Fruit fly (Drosophila melanogaster) whole organism, embryonic: ENCODE results near the gene dgt6.

Source experiments
- CG12104 ChIP-seq: fragments of 200-800 bp; sonication (Bioruptor generic); optimal IDR thresholded peaks from 3 replicates; lab custom pipeline; 2016; ENCODE audit warnings: missing biosample characterization, missing genetic modification characterization
- CG12299 ChIP-seq: fragments of 200-800 bp; sonication (Bioruptor generic); optimal IDR thresholded peaks from 2 replicates; lab custom pipeline; 2018; ENCODE audit warnings: missing biosample characterization, mild to moderate bottlenecking, missing genetic modification characterization
- CG12744 ChIP-seq: fragments of 200-800 bp; sonication (Bioruptor generic); optimal IDR thresholded peaks from 2 replicates; lab custom pipeline; 2016; ENCODE audit warnings: missing biosample characterization, missing genetic modification characterization
- CG12769 ChIP-seq: fragments of 200-800 bp; sonication (Bioruptor generic); optimal IDR thresholded peaks from 2 replicates; lab custom pipeline; 2019; ENCODE audit warnings: missing biosample characterization, mild to moderate bottlenecking, missing genetic modification characterization, moderate library complexity
- CG14860 ChIP-seq: fragments of 200-800 bp; sonication (Bioruptor generic); IDR thresholded peaks from 3 replicates; pipeline ENCODE4 v1.3.6; 2022; ENCODE audit warnings: missing biosample characterization, missing genetic modification characterization; ENCODE audit not compliant: partially characterized antibody
- CG16779 ChIP-seq: fragments of 200-800 bp; sonication (Bioruptor generic); IDR thresholded peaks from 2 replicates; pipeline ENCODE4 v1.3.6; 2022; ENCODE audit warnings: missing biosample characterization, missing genetic modification characterization
- CG17328 ChIP-seq: fragments of 200-800 bp; sonication (Bioruptor generic); IDR thresholded peaks from 2 replicates; pipeline ENCODE4 v1.3.6; 2022; ENCODE audit warnings: missing biosample characterization, missing genetic modification characterization
- CG1832 ChIP-seq: fragments of 200-800 bp; sonication (Bioruptor generic); optimal IDR thresholded peaks from 2 replicates; lab custom pipeline; 2017; ENCODE audit warnings: missing biosample characterization, mild to moderate bottlenecking, missing genetic modification characterization, inconsistent platforms
- CG2678 ChIP-seq: fragments of 200-800 bp; sonication (Bioruptor generic); optimal IDR thresholded peaks from 3 replicates; lab custom pipeline; 2019; ENCODE audit warnings: missing biosample characterization, mild to moderate bottlenecking, missing genetic modification characterization, moderate library complexity
- CG33213 ChIP-seq: fragments of 200-800 bp; sonication (Bioruptor generic); optimal IDR thresholded peaks from 3 replicates; lab custom pipeline; 2016; ENCODE audit warnings: missing biosample characterization, missing genetic modification characterization
- CG4328 ChIP-seq: fragments of 200-800 bp; sonication (Bioruptor generic); optimal IDR thresholded peaks from 3 replicates; lab custom pipeline; 2017; ENCODE audit warnings: missing biosample characterization, missing genetic modification reagents, missing genetic modification characterization
- CG6254 ChIP-seq: fragments of 200-800 bp; sonication (Bioruptor generic); optimal IDR thresholded peaks from 3 replicates; lab custom pipeline; 2017; ENCODE audit warnings: mild to moderate bottlenecking, missing biosample characterization, missing genetic modification reagents, missing genetic modification characterization
- CG6689 ChIP-seq: fragments of 200-800 bp; sonication (Bioruptor generic); IDR thresholded peaks from 2 replicates; pipeline ENCODE4 v1.3.6; 2022; ENCODE audit warnings: missing biosample characterization, missing genetic modification characterization
- CG7271 ChIP-seq: fragments of 200-800 bp; sonication (Bioruptor generic); optimal IDR thresholded peaks from 2 replicates; lab custom pipeline; 2018; ENCODE audit warnings: missing biosample characterization, mild to moderate bottlenecking, missing genetic modification characterization, moderate library complexity
- CG8359 ChIP-seq: fragments of 200-800 bp; sonication (Bioruptor generic); optimal IDR thresholded peaks from 2 replicates; lab custom pipeline; 2017; ENCODE audit warnings: missing biosample characterization, mild to moderate bottlenecking, missing genetic modification characterization, borderline replicate concordance
- CG8765 ChIP-seq: fragments of 200-800 bp; sonication (Bioruptor generic); IDR thresholded peaks from 2 replicates; pipeline ENCODE4 v1.3.6; 2022; ENCODE audit warnings: missing biosample characterization, missing genetic modification characterization
- CG9609 ChIP-seq: fragments of 200-800 bp; sonication (Bioruptor generic); optimal IDR thresholded peaks from 3 replicates; lab custom pipeline; 2016; ENCODE audit warnings: missing biosample characterization, missing genetic modification characterization
- CHES-1-like ChIP-seq: fragments of 200-800 bp; sonication (Bioruptor generic); optimal IDR thresholded peaks from 2 replicates; lab custom pipeline; 2016; ENCODE audit warnings: missing biosample characterization, missing genetic modification characterization
- Chrac-16 ChIP-seq: fragments of 200-800 bp; sonication (Bioruptor generic); optimal IDR thresholded peaks from 3 replicates; lab custom pipeline; 2016; ENCODE audit warnings: missing biosample characterization, missing genetic modification characterization
- Dbx ChIP-seq: fragments of 200-800 bp; sonication (Bioruptor generic); IDR thresholded peaks from 3 replicates; pipeline ENCODE4 v1.3.6; 2022; ENCODE audit warnings: missing biosample characterization, missing genetic modification characterization
- Deaf1 ChIP-seq: fragments of 200-800 bp; optimal IDR thresholded peaks from 3 replicates; lab custom pipeline; 2019; ENCODE audit warnings: missing biosample characterization, mild to moderate bottlenecking, missing genetic modification characterization, moderate library complexity
- Doc2 ChIP-seq: fragments of 200-800 bp; sonication (Bioruptor generic); IDR thresholded peaks from 2 replicates; pipeline ENCODE4 v1.3.6; 2022; ENCODE audit warnings: missing biosample characterization, missing genetic modification characterization
- Dp ChIP-seq: fragments of 200-800 bp; sonication (Bioruptor generic); optimal IDR thresholded peaks from 2 replicates; lab custom pipeline; 2018; ENCODE audit warnings: missing biosample characterization, mild to moderate bottlenecking, missing genetic modification characterization, moderate library complexity
- Eip74EF ChIP-seq, 2 experiments: fragments of 200-800 bp in 1 of 2; fragments of >200 bp in 1 of 2; sonication (Bioruptor generic) in 1 of 2; optimal IDR thresholded peaks; 2 replicates each; lab custom pipeline; 2017 to 2019; ENCODE audit warnings: missing biosample characterization in 2 of 2, missing genetic modification characterization in 2 of 2, mild to moderate bottlenecking in 1 of 2, moderate library complexity in 1 of 2
- Fer2 ChIP-seq: fragments of 200-800 bp; sonication (Bioruptor generic); optimal IDR thresholded peaks from 2 replicates; lab custom pipeline; 2018; ENCODE audit warnings: missing biosample characterization, mild to moderate bottlenecking, missing genetic modification characterization, moderate library complexity
- Fer3 ChIP-seq: fragments of 200-800 bp; sonication (Bioruptor generic); optimal IDR thresholded peaks from 2 replicates; lab custom pipeline; 2018; ENCODE audit warnings: missing biosample characterization, mild to moderate bottlenecking, missing genetic modification characterization, moderate library complexity
- H15 ChIP-seq: fragments of 200-800 bp; sonication (Bioruptor generic); IDR thresholded peaks from 3 replicates; pipeline ENCODE4 v1.3.6; 2022; ENCODE audit warnings: missing biosample characterization, missing genetic modification characterization
- Lpt ChIP-seq: fragments of >200 bp; optimal IDR thresholded peaks from 2 replicates; lab custom pipeline; 2018; ENCODE audit warnings: missing biosample characterization, missing genetic modification characterization
- NK7.1 ChIP-seq: fragments of 200-800 bp; sonication (Bioruptor generic); optimal IDR thresholded peaks from 3 replicates; lab custom pipeline; 2016; ENCODE audit warnings: missing biosample characterization, missing genetic modification characterization
- Nf-YC ChIP-seq: fragments of 200-800 bp; optimal IDR thresholded peaks from 3 replicates; lab custom pipeline; 2019; ENCODE audit warnings: missing biosample characterization, mild to moderate bottlenecking, missing genetic modification characterization, moderate library complexity
- Sin3A ChIP-seq: fragments of >200 bp; optimal IDR thresholded peaks from 2 replicates; lab custom pipeline; 2018
- YL-1 ChIP-seq: fragments of 200-800 bp; sonication (Bioruptor generic); optimal IDR thresholded peaks from 3 replicates; lab custom pipeline; 2017; ENCODE audit warnings: missing biosample characterization, mild to moderate bottlenecking, missing genetic modification characterization
- amos ChIP-seq: fragments of 200-800 bp; sonication (Bioruptor generic); IDR thresholded peaks from 2 replicates; pipeline ENCODE4 v1.3.6; 2022; ENCODE audit warnings: missing biosample characterization, missing genetic modification characterization; ENCODE audit not compliant: partially characterized antibody
- bbx ChIP-seq: fragments of 200-800 bp; sonication (Bioruptor generic); IDR thresholded peaks from 2 replicates; pipeline ENCODE4 v1.3.6; 2022; ENCODE audit warnings: missing biosample characterization, missing genetic modification characterization; ENCODE audit not compliant: partially characterized antibody
- chif ChIP-seq, 2 experiments: fragments of 200-800 bp; sonication (Bioruptor generic); optimal IDR thresholded peaks; 3 replicates each; lab custom pipeline; 2016; ENCODE audit warnings: missing biosample characterization in 2 of 2, missing genetic modification characterization in 2 of 2
- chinmo ChIP-seq: fragments of 200-800 bp; sonication (Bioruptor generic); IDR thresholded peaks from 4 replicates; pipeline ENCODE4 v1.3.6; 2022; ENCODE audit warnings: missing biosample characterization, missing genetic modification characterization; ENCODE audit not compliant: partially characterized antibody
- dm ChIP-seq: fragments of 200-800 bp; sonication (Bioruptor generic); optimal IDR thresholded peaks from 3 replicates; lab custom pipeline; 2016; ENCODE audit warnings: missing biosample characterization, missing genetic modification characterization
- dpn ChIP-seq, 2 experiments: fragments of 200-800 bp; sonication (Bioruptor generic); optimal IDR thresholded peaks; 3 replicates each; lab custom pipeline; 2016; ENCODE audit warnings: missing biosample characterization in 2 of 2, missing genetic modification characterization in 2 of 2
- en ChIP-seq: fragments of 200-800 bp; sonication (Bioruptor generic); optimal IDR thresholded peaks from 2 replicates; lab custom pipeline; 2016; ENCODE audit warnings: missing biosample characterization, missing genetic modification characterization
- h ChIP-seq: fragments of >200 bp; optimal IDR thresholded peaks from 2 replicates; lab custom pipeline; 2017
- mam ChIP-seq: fragments of 200-800 bp; sonication (Bioruptor generic); optimal IDR thresholded peaks from 3 replicates; lab custom pipeline; 2016; ENCODE audit warnings: missing biosample characterization, missing genetic modification characterization
- nom ChIP-seq: fragments of 200-800 bp; sonication (Bioruptor generic); optimal IDR thresholded peaks from 2 replicates; lab custom pipeline; 2017; ENCODE audit warnings: missing biosample characterization, missing genetic modification characterization, mild to moderate bottlenecking, moderate library complexity, missing genetic modification reagents
- onecut ChIP-seq: fragments of 200-800 bp; sonication (Bioruptor generic); IDR thresholded peaks from 2 replicates; pipeline ENCODE4 v1.3.6; 2022; ENCODE audit warnings: missing biosample characterization, missing genetic modification characterization
- sens-2 ChIP-seq: fragments of 200-800 bp; sonication (Bioruptor generic); IDR thresholded peaks from 2 replicates; pipeline ENCODE4 v1.3.6; 2022; ENCODE audit warnings: missing biosample characterization, missing genetic modification characterization
- slbo ChIP-seq: fragments of 200-800 bp; sonication (Bioruptor generic); IDR thresholded peaks from 2 replicates; pipeline ENCODE4 v1.3.6; 2022; ENCODE audit warnings: missing biosample characterization, missing genetic modification characterization
- slp2 ChIP-seq: fragments of 200-800 bp; sonication (Bioruptor generic); optimal IDR thresholded peaks from 2 replicates; lab custom pipeline; 2016; ENCODE audit warnings: missing biosample characterization, missing genetic modification characterization
- tap ChIP-seq: fragments of 200-800 bp; optimal IDR thresholded peaks from 3 replicates; lab custom pipeline; 2019; ENCODE audit warnings: missing biosample characterization, mild to moderate bottlenecking, missing genetic modification characterization, moderate library complexity
- tio ChIP-seq: fragments of 200-800 bp; sonication (Bioruptor generic); optimal IDR thresholded peaks from 2 replicates; lab custom pipeline; 2017; ENCODE audit warnings: missing biosample characterization, missing genetic modification characterization, inconsistent platforms
- tll ChIP-seq, 2 experiments: fragments of 200-800 bp in 1 of 2; fragments of >200 bp in 1 of 2; sonication (Bioruptor generic) in 1 of 2; optimal IDR thresholded peaks; 2 replicates each; lab custom pipeline; 2017 to 2019; ENCODE audit warnings: missing biosample characterization in 2 of 2, missing genetic modification characterization in 2 of 2, mild to moderate bottlenecking in 1 of 2, moderate library complexity in 1 of 2
- tna ChIP-seq: fragments of 200-800 bp; sonication (Bioruptor generic); IDR thresholded peaks from 2 replicates; pipeline ENCODE4 v1.3.6; 2022; ENCODE audit warnings: missing biosample characterization, missing genetic modification characterization; ENCODE audit not compliant: partially characterized antibody
- tup ChIP-seq: fragments of 200-800 bp; sonication (Bioruptor generic); optimal IDR thresholded peaks from 2 replicates; lab custom pipeline; 2016; ENCODE audit warnings: missing biosample characterization, mild to moderate bottlenecking, missing genetic modification characterization, moderate library complexity

dgt6 gene

dm6 chr3R:29153197-29153644 is 22.4 kb upstream of the dgt6 start, which contains the start of the genes Slbp and Rpn2 (continued):
- no peak; the same call in 2 of the 3 replicates for TF ChIP-seq Dbx (GFP tag; lab: Robert Waterston, UW)
- no peak for TF ChIP-seq Doc2 (GFP tag; lab: Robert Waterston, UW)
- TF ChIP-seq slbo (GFP tag; lab: Robert Waterston, UW), result peak; percentile 47
- no peak for TF ChIP-seq h (lab: Kevin White, UChicago)
- peak; percentile 80 for TF ChIP-seq CHES-1-like
- peak; percentile 20 to 36 for TF ChIP-seq chif (GFP tag; optimal IDR thresholded peaks at IDR 0.05; lab: Kevin White, UChicago)
- peak; percentile 70 for TF ChIP-seq mam (GFP tag; lab: Kevin White, UChicago)
- peak; percentile 94 for TF ChIP-seq amos (GFP tag; lab: Robert Waterston, UW)
- TF ChIP-seq CG17328 (GFP tag; lab: Robert Waterston, UW), result no peak
- TF ChIP-seq tna (GFP tag; lab: Robert Waterston, UW), result peak; percentile 74
- peak; percentile 17 for TF ChIP-seq Fer3 (tag; lab: Kevin White, UChicago)
- TF ChIP-seq CG12769 (tag; lab: Kevin White, UChicago), result peak; percentile 58
- no peak for TF ChIP-seq CG8765 (GFP tag; lab: Robert Waterston, UW)
- TF ChIP-seq YL-1 (GFP tag; lab: Kevin White, UChicago), result peak; percentile 88
- TF ChIP-seq CG7271, result peak; percentile 20
- no peak for TF ChIP-seq tap (tag; lab: Kevin White, UChicago)
- TF ChIP-seq CG6254 (GFP tag; lab: Kevin White, UChicago), result no peak
- peak; percentile 53 for TF ChIP-seq Nf-YC (tag; lab: Kevin White, UChicago)
- TF ChIP-seq CG8359 (GFP tag; lab: Kevin White, UChicago), result peak; percentile 66
- peak; percentile 10 for TF ChIP-seq Chrac-16 (GFP tag; lab: Kevin White, UChicago)
- TF ChIP-seq CG12299 (tag; lab: Kevin White, UChicago), result peak; percentile 43
- no peak for TF ChIP-seq CG16779 (GFP tag; lab: Robert Waterston, UW)
- TF ChIP-seq CG1832 (GFP tag; lab: Kevin White, UChicago), result no peak
- TF ChIP-seq dm (GFP tag; lab: Kevin White, UChicago), result peak; percentile 60
- TF ChIP-seq CG4328 (GFP tag; lab: Kevin White, UChicago), result no peak
- peak; percentile 84 for TF ChIP-seq CG14860
- peak; percentile 90 for TF ChIP-seq bbx (GFP tag; lab: Robert Waterston, UW)
- peak; percentile 65 for TF ChIP-seq CG9609 (GFP tag; lab: Kevin White, UChicago)
- peak; percentile 36 for TF ChIP-seq CG12744
- TF ChIP-seq NK7.1, result no peak
- peak; percentile 85; the same call in 3 of the 4 replicates for TF ChIP-seq chinmo
- TF ChIP-seq CG6689 (GFP tag; lab: Robert Waterston, UW), result no peak
- peak; percentile 40 to 58 for TF ChIP-seq dpn (GFP tag; optimal IDR thresholded peaks at IDR 0.05; lab: Kevin White, UChicago)
- no peak for TF ChIP-seq Eip74EF (GFP tag; optimal IDR thresholded peaks at IDR 0.05; lab: Kevin White, UChicago)
- peak; percentile 36 for TF ChIP-seq Deaf1 (tag; lab: Kevin White, UChicago)
- 0 out of 2 replicates have a peak, but pooled peaks have one; percentile 21 for TF ChIP-seq onecut
- no peak for TF ChIP-seq Lpt
- peak; percentile 11 for TF ChIP-seq nom (GFP tag; lab: Kevin White, UChicago)
- peak; percentile 16 for TF ChIP-seq slp2 (GFP tag; lab: Kevin White, UChicago)
- no peak for TF ChIP-seq H15
- peak; percentile 98 for TF ChIP-seq Sin3A (lab: Kevin White, UChicago)
- no peak for TF ChIP-seq tll (GFP tag; optimal IDR thresholded peaks at IDR 0.05; lab: Kevin White, UChicago)
- TF ChIP-seq sens-2 (GFP tag; lab: Robert Waterston, UW), result no peak
- TF ChIP-seq Fer2 (tag; lab: Kevin White, UChicago), result no peak
- peak; percentile 34 for TF ChIP-seq CG2678
- peak; percentile 74 for TF ChIP-seq Dp (GFP tag; lab: Kevin White, UChicago)
- TF ChIP-seq tup (GFP tag; lab: Kevin White, UChicago), result no peak
- peak; percentile 67 for TF ChIP-seq CG33213 (GFP tag; lab: Kevin White, UChicago)
- TF ChIP-seq tio (GFP tag; lab: Kevin White, UChicago), result no peak
- TF ChIP-seq CG12104 (GFP tag; lab: Kevin White, UChicago), result peak; percentile 29
- TF ChIP-seq en (GFP tag; lab: Kevin White, UChicago), result peak; percentile 15
